Fruit fly (Drosophila melanogaster) whole organism, adult: ENCODE measurements around the gene CG16782.

Source experiments
- CG11617 ChIP-seq: fragments of 200-800 bp; sonication (Bioruptor generic); optimal IDR thresholded peaks from 2 replicates; lab custom pipeline; 2017; ENCODE audit warnings: mild to moderate bottlenecking, missing biosample characterization, missing genetic modification reagents, missing genetic modification characterization
- CG12768 ChIP-seq: fragments of 200-800 bp; sonication (Bioruptor generic); optimal IDR thresholded peaks from 2 replicates; lab custom pipeline; 2017; ENCODE audit warnings: missing biosample characterization, missing genetic modification characterization, mild to moderate bottlenecking, moderate library complexity, missing genetic modification reagents
- CG14711 ChIP-seq: fragments of 200-800 bp; sonication (Bioruptor generic); optimal IDR thresholded peaks from 2 replicates; lab custom pipeline; 2018; ENCODE audit warnings: missing biosample characterization, mild to moderate bottlenecking, missing genetic modification characterization, moderate library complexity
- CG33017 ChIP-seq: fragments of 200-800 bp; sonication (Bioruptor generic); optimal IDR thresholded peaks from 2 replicates; lab custom pipeline; 2018; ENCODE audit warnings: missing biosample characterization, mild to moderate bottlenecking, missing genetic modification characterization, moderate library complexity
- CG5204 ChIP-seq: fragments of 200-800 bp; sonication (Bioruptor generic); optimal IDR thresholded peaks from 2 replicates; lab custom pipeline; 2016; ENCODE audit warnings: missing biosample characterization, missing genetic modification characterization
- Hr96 ChIP-seq: fragments of 200-800 bp; sonication (Bioruptor generic); optimal IDR thresholded peaks from 2 replicates; lab custom pipeline; 2016; ENCODE audit warnings: missing biosample characterization, missing genetic modification characterization
- bab1 ChIP-seq: fragments of 200-800 bp; sonication (Bioruptor generic); optimal IDR thresholded peaks from 3 replicates; lab custom pipeline; 2019; ENCODE audit warnings: missing biosample characterization, mild to moderate bottlenecking, missing genetic modification characterization, moderate library complexity
- kay ChIP-seq: fragments of 200-800 bp; sonication (Bioruptor generic); peaks from one replicate; lab custom pipeline; 2016; ENCODE audit warnings: missing biosample characterization, missing genetic modification characterization, borderline replicate concordance
- tj ChIP-seq: fragments of 200-800 bp; sonication (Bioruptor generic); optimal IDR thresholded peaks from 3 replicates; lab custom pipeline; 2017; ENCODE audit warnings: missing biosample characterization, mild to moderate bottlenecking, missing genetic modification characterization, moderate library complexity

DNA sequence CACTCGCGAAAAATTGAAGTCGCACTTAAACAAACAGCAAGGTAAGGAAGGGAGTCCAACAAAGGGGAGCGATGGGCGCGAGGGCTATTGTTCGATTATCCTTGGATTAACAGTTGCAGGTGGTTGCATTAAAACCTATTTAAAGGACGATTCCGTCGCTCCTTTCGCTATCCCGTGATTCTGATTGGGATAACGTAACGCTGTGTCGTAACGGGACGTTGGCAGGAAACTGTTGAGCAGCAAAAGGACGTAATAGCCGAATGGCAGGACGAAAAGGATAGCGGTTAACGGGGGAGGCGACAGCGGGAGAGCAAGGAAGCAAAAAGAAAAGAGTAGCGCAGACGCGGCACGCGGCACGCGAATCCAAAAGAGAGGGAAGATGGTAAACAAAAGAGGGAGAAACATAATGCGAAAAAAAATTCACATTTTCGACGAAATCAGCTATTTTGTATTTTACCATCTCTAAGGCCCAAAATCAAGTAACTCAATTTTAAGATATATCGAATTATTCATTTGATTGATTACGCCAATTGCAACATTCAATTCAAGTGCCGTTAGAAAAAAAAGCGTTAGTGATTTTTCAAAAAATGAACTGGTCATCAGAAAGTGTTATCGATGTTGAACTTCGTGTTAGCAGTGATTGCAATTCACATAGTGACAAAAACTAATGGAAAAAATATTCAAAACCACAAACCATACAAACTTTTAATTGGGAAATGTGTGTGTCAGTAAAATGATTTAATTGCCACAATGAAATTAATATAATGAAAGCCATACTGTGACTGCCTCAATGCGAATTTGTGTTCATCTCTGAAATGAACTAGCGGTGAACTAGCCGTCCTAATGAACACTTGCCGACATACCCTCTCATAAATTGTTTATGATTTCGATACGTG lies 22.3 kb upstream of the CG16782 start, which contains the start of the genes CG10804 and CG10802:
- peak; percentile 57 for TF ChIP-seq CG11617
- peak; percentile 89 for TF ChIP-seq tj
- TF ChIP-seq CG14711 (tag; lab: Kevin White, UChicago) = peak; percentile 73
- peak; percentile 32 for TF ChIP-seq CG33017 (tag; lab: Kevin White, UChicago)
- TF ChIP-seq CG12768 (GFP tag; lab: Kevin White, UChicago) = peak; percentile 39
- TF ChIP-seq CG5204 = peak; percentile 80
- no peak for TF ChIP-seq Hr96 (GFP tag; lab: Kevin White, UChicago)
- no peak for TF ChIP-seq kay (GFP tag; lab: Kevin White, UChicago)
- TF ChIP-seq bab1 (GFP tag; lab: Kevin White, UChicago) = peak; percentile 91
